Worm (Caenorhabditis elegans): ENCODE measurements around the gene vps-16.

DNA sequence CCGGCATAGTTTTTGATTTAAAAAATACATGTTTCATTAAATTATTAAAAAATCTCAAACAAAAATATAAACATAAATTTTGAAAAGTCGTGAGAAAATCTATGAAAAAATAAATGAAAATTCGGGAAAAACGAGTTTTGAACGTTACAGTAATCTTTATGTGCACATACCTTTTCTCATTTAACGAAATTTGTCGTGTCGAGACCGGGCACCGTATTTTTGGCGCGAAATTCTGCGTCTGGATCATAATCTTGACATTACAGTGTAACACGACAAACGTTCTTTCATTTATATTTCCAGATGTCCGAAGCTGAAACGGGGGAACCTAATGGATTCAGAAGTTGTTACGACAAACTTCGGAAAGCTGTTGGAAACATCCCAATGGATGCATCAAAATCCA is 43.5 kb upstream of the vps-16 start, which contains the start of gene C16A3.2:
- no peak for TF ChIP-seq unc-62 (GFP tag; optimal IDR thresholded peaks at IDR 0.05)
- TF ChIP-seq lin-13 (tag; optimal IDR thresholded peaks at IDR 0.05), result no peak
- no peak for TF ChIP-seq mep-1 (tag; optimal IDR thresholded peaks at IDR 0.05)
- TF ChIP-seq unc-39 (tag; optimal IDR thresholded peaks at IDR 0.05), result no peak
- no peak for TF ChIP-seq blmp-1 (tag; optimal IDR thresholded peaks at IDR 0.05)
- no peak for TF ChIP-seq nhr-12 (tag; optimal IDR thresholded peaks at IDR 0.05)
- TF ChIP-seq ces-1 (GFP tag; optimal IDR thresholded peaks at IDR 0.05), result no peak
